Fruit fly (Drosophila melanogaster) whole organism, embryonic: Measurements from ENCODE around the gene Spt7.

Source experiments
- Ada2b ChIP-seq: fragments of 200-800 bp; sonication (Bioruptor generic); IDR thresholded peaks from 2 replicates; pipeline ENCODE4 v1.3.6; 2022; ENCODE audit warnings: missing biosample characterization, missing genetic modification characterization
- Aef1 ChIP-seq: fragments of 200-800 bp; sonication (Bioruptor generic); IDR thresholded peaks from 3 replicates; pipeline ENCODE4 v1.3.6; 2022; ENCODE audit warnings: missing biosample characterization, missing genetic modification characterization
- Asciz ChIP-seq: fragments of 200-800 bp; sonication (Bioruptor generic); optimal IDR thresholded peaks from 2 replicates; lab custom pipeline; 2017; ENCODE audit warnings: missing biosample characterization, mild to moderate bottlenecking, missing genetic modification characterization, missing genetic modification reagents
- Atf6 ChIP-seq: fragments of 200-800 bp; sonication (Bioruptor generic); IDR thresholded peaks from 2 replicates; pipeline ENCODE4 v1.3.6; 2022; ENCODE audit warnings: missing biosample characterization, missing genetic modification characterization
- Bteb2 ChIP-seq: fragments of 200-800 bp; sonication (Bioruptor generic); optimal IDR thresholded peaks from 2 replicates; lab custom pipeline; 2016; ENCODE audit warnings: missing biosample characterization, missing genetic modification characterization
- CG10565 ChIP-seq: fragments of 200-800 bp; sonication (Bioruptor generic); optimal IDR thresholded peaks from 3 replicates; lab custom pipeline; 2016; ENCODE audit warnings: missing biosample characterization, mild to moderate bottlenecking, missing genetic modification characterization
- CG11456 ChIP-seq: fragments of 200-800 bp; sonication (Bioruptor generic); IDR thresholded peaks from 3 replicates; pipeline ENCODE4 v1.3.6; 2022; ENCODE audit warnings: missing biosample characterization, missing genetic modification characterization
- CG12659 ChIP-seq: fragments of 200-800 bp; sonication (Bioruptor generic); optimal IDR thresholded peaks from 3 replicates; lab custom pipeline; 2017; ENCODE audit warnings: mild to moderate bottlenecking, missing biosample characterization, missing genetic modification reagents, missing genetic modification characterization
- CG12744 ChIP-seq: fragments of 200-800 bp; sonication (Bioruptor generic); optimal IDR thresholded peaks from 2 replicates; lab custom pipeline; 2016; ENCODE audit warnings: missing biosample characterization, missing genetic modification characterization
- CG13424 ChIP-seq: fragments of 200-800 bp; sonication (Bioruptor generic); optimal IDR thresholded peaks from 2 replicates; lab custom pipeline; 2019; ENCODE audit warnings: missing biosample characterization, mild to moderate bottlenecking, missing genetic modification characterization, moderate library complexity
- CG14667 ChIP-seq: fragments of 200-800 bp; sonication (Bioruptor generic); IDR thresholded peaks from 2 replicates; pipeline ENCODE4 v1.3.6; 2022; ENCODE audit warnings: missing biosample characterization, missing genetic modification characterization
- CG15479 ChIP-seq: fragments of 200-800 bp; sonication (Bioruptor generic); optimal IDR thresholded peaks from 3 replicates; lab custom pipeline; 2019; ENCODE audit warnings: missing biosample characterization, mild to moderate bottlenecking, missing genetic modification characterization, moderate library complexity
- CG15514 ChIP-seq: fragments of 200-800 bp; sonication (Bioruptor generic); optimal IDR thresholded peaks from 3 replicates; lab custom pipeline; 2017; ENCODE audit warnings: missing biosample characterization, missing genetic modification characterization, mild to moderate bottlenecking, moderate library complexity, missing genetic modification reagents
- CG1602 ChIP-seq: fragments of 200-800 bp; sonication (Bioruptor generic); optimal IDR thresholded peaks from 3 replicates; lab custom pipeline; 2016; ENCODE audit warnings: missing biosample characterization, missing genetic modification characterization
- CG16863 ChIP-seq: fragments of 200-800 bp; sonication (Bioruptor generic); optimal IDR thresholded peaks from 3 replicates; lab custom pipeline; 2016; ENCODE audit warnings: missing biosample characterization, missing genetic modification characterization
- CG17359 ChIP-seq: fragments of 200-800 bp; sonication (Bioruptor generic); optimal IDR thresholded peaks from 3 replicates; lab custom pipeline; 2018; ENCODE audit warnings: missing biosample characterization, mild to moderate bottlenecking, missing genetic modification characterization, moderate library complexity
- CG2875 ChIP-seq: fragments of 200-800 bp; sonication (Bioruptor generic); optimal IDR thresholded peaks from 2 replicates; lab custom pipeline; 2017; ENCODE audit warnings: missing biosample characterization, mild to moderate bottlenecking, missing genetic modification characterization, missing genetic modification reagents
- CG30431 ChIP-seq: fragments of 200-800 bp; sonication (Bioruptor generic); optimal IDR thresholded peaks from 2 replicates; lab custom pipeline; 2017; ENCODE audit warnings: missing biosample characterization, missing genetic modification characterization
- CG31388 ChIP-seq: fragments of 200-800 bp; sonication (Bioruptor generic); optimal IDR thresholded peaks from 2 replicates; lab custom pipeline; 2016; ENCODE audit warnings: missing biosample characterization, missing genetic modification characterization
- CG4282 ChIP-seq: fragments of 200-800 bp; sonication (Bioruptor generic); optimal IDR thresholded peaks from 2 replicates; lab custom pipeline; 2016; ENCODE audit warnings: missing biosample characterization, missing genetic modification characterization
- CG4360 ChIP-seq: fragments of 200-800 bp; sonication (Bioruptor generic); IDR thresholded peaks from 2 replicates; pipeline ENCODE4 v1.3.6; 2022; ENCODE audit warnings: missing biosample characterization, missing genetic modification characterization
- CG5180 ChIP-seq: fragments of 200-800 bp; sonication (Bioruptor generic); optimal IDR thresholded peaks from 3 replicates; lab custom pipeline; 2017; ENCODE audit warnings: missing biosample characterization, missing genetic modification characterization, mild to moderate bottlenecking, moderate library complexity, missing genetic modification reagents
- CG6765 ChIP-seq: fragments of 200-800 bp; sonication (Bioruptor generic); optimal IDR thresholded peaks from 3 replicates; lab custom pipeline; 2017; ENCODE audit warnings: missing biosample characterization, mild to moderate bottlenecking, missing genetic modification characterization
- Camta ChIP-seq: fragments of 200-800 bp; sonication (Bioruptor generic); optimal IDR thresholded peaks from 2 replicates; lab custom pipeline; 2016; ENCODE audit warnings: missing biosample characterization, missing genetic modification characterization
- CoRest ChIP-seq: fragments of 200-800 bp; sonication (Bioruptor generic); optimal IDR thresholded peaks from 3 replicates; lab custom pipeline; 2018; ENCODE audit warnings: missing biosample characterization, mild to moderate bottlenecking, missing genetic modification characterization, moderate library complexity
- Dbx ChIP-seq: fragments of 200-800 bp; sonication (Bioruptor generic); IDR thresholded peaks from 3 replicates; pipeline ENCODE4 v1.3.6; 2022; ENCODE audit warnings: missing biosample characterization, missing genetic modification characterization
- Dip2 ChIP-seq: fragments of 200-800 bp; sonication (Bioruptor generic); IDR thresholded peaks from 2 replicates; pipeline ENCODE4 v1.3.6; 2022; ENCODE audit warnings: missing biosample characterization, missing genetic modification characterization
- Dip3 ChIP-seq: fragments of 200-800 bp; sonication (Bioruptor generic); optimal IDR thresholded peaks from 3 replicates; lab custom pipeline; 2016; ENCODE audit warnings: missing biosample characterization, missing genetic modification characterization
- Gsc ChIP-seq: fragments of 200-800 bp; sonication (Bioruptor generic); IDR thresholded peaks from 2 replicates; pipeline ENCODE4 v1.3.6; 2022; ENCODE audit warnings: missing biosample characterization, missing genetic modification characterization
- Hr3 ChIP-seq: fragments of 200-800 bp; sonication (Bioruptor generic); optimal IDR thresholded peaks from 3 replicates; lab custom pipeline; 2016; ENCODE audit warnings: missing biosample characterization, missing genetic modification characterization
- Hr39 ChIP-seq: fragments of >200 bp; optimal IDR thresholded peaks from 2 replicates; lab custom pipeline; 2017
- Hsf ChIP-seq: fragments of 200-800 bp; sonication (Bioruptor generic); optimal IDR thresholded peaks from 3 replicates; lab custom pipeline; 2016; ENCODE audit warnings: missing biosample characterization, missing genetic modification characterization
- Jarid2 ChIP-seq: fragments of 200-800 bp; sonication (Bioruptor generic); optimal IDR thresholded peaks from 3 replicates; lab custom pipeline; 2017; ENCODE audit warnings: mild to moderate bottlenecking, missing biosample characterization, missing genetic modification reagents, missing genetic modification characterization
- Lpt ChIP-seq: fragments of >200 bp; optimal IDR thresholded peaks from 2 replicates; lab custom pipeline; 2018; ENCODE audit warnings: missing biosample characterization, missing genetic modification characterization
- MESR4 ChIP-seq: fragments of 200-800 bp; sonication (Bioruptor generic); optimal IDR thresholded peaks from 2 replicates; lab custom pipeline; 2018; ENCODE audit warnings: missing biosample characterization, mild to moderate bottlenecking, missing genetic modification characterization, moderate library complexity
- Mes4 ChIP-seq: fragments of 200-800 bp; sonication (Bioruptor generic); optimal IDR thresholded peaks from 2 replicates; lab custom pipeline; 2016; ENCODE audit warnings: missing biosample characterization, missing genetic modification characterization
- NK7.1 ChIP-seq: fragments of 200-800 bp; sonication (Bioruptor generic); optimal IDR thresholded peaks from 3 replicates; lab custom pipeline; 2016; ENCODE audit warnings: missing biosample characterization, missing genetic modification characterization
- Nf-YC ChIP-seq: fragments of 200-800 bp; optimal IDR thresholded peaks from 3 replicates; lab custom pipeline; 2019; ENCODE audit warnings: missing biosample characterization, mild to moderate bottlenecking, missing genetic modification characterization, moderate library complexity
- Ptx1 ChIP-seq: fragments of 200-800 bp; sonication (Bioruptor generic); IDR thresholded peaks from 2 replicates; pipeline ENCODE4 v1.3.6; 2022; ENCODE audit warnings: missing biosample characterization, missing genetic modification characterization
- ara ChIP-seq: fragments of 200-800 bp; sonication (Bioruptor generic); IDR thresholded peaks from 2 replicates; pipeline ENCODE4 v1.3.6; 2022; ENCODE audit warnings: missing biosample characterization, missing genetic modification characterization
- btn ChIP-seq: fragments of 200-800 bp; sonication (Bioruptor generic); optimal IDR thresholded peaks from 2 replicates; lab custom pipeline; 2016; ENCODE audit warnings: missing biosample characterization, missing genetic modification characterization
- ci ChIP-seq: fragments of 200-800 bp; sonication (Bioruptor generic); IDR thresholded peaks from 3 replicates; pipeline ENCODE4 v1.3.6; 2022; ENCODE audit warnings: missing biosample characterization, missing genetic modification characterization
- eve ChIP-seq, 2 experiments: fragments of >200 bp; optimal IDR thresholded peaks; 2 replicates each; lab custom pipeline; 2017; ENCODE audit warnings: missing biosample characterization in 2 of 2, missing genetic modification characterization in 2 of 2
- grn ChIP-seq: fragments of 200-800 bp; sonication (Bioruptor generic); optimal IDR thresholded peaks from 3 replicates; lab custom pipeline; 2017; ENCODE audit warnings: missing biosample characterization, missing genetic modification characterization
- ind ChIP-seq: fragments of 200-800 bp; sonication (Bioruptor generic); optimal IDR thresholded peaks from 3 replicates; lab custom pipeline; 2016; ENCODE audit warnings: missing biosample characterization, missing genetic modification characterization
- phol ChIP-seq: fragments of 200-800 bp; sonication (Bioruptor generic); optimal IDR thresholded peaks from 3 replicates; lab custom pipeline; 2018; ENCODE audit warnings: missing biosample characterization, mild to moderate bottlenecking, missing genetic modification characterization, moderate library complexity
- sug ChIP-seq: fragments of 200-800 bp; optimal IDR thresholded peaks from 2 replicates; lab custom pipeline; 2019; ENCODE audit warnings: missing biosample characterization, mild to moderate bottlenecking, missing genetic modification characterization, moderate library complexity
- tio ChIP-seq: fragments of 200-800 bp; sonication (Bioruptor generic); optimal IDR thresholded peaks from 2 replicates; lab custom pipeline; 2017; ENCODE audit warnings: missing biosample characterization, missing genetic modification characterization, inconsistent platforms
- tll ChIP-seq, 2 experiments: fragments of 200-800 bp in 1 of 2; fragments of >200 bp in 1 of 2; sonication (Bioruptor generic) in 1 of 2; optimal IDR thresholded peaks; 2 replicates each; lab custom pipeline; 2017 to 2019; ENCODE audit warnings: missing biosample characterization in 2 of 2, missing genetic modification characterization in 2 of 2, mild to moderate bottlenecking in 1 of 2, moderate library complexity in 1 of 2
- tx ChIP-seq: fragments of 200-800 bp; sonication (Bioruptor generic); optimal IDR thresholded peaks from 2 replicates; lab custom pipeline; 2016; ENCODE audit warnings: missing biosample characterization, missing genetic modification characterization
- vnd ChIP-seq: fragments of 200-800 bp; sonication (Bioruptor generic); IDR thresholded peaks from 3 replicates; pipeline ENCODE4 v1.3.6; 2022; ENCODE audit warnings: missing biosample characterization, missing genetic modification characterization; ENCODE audit not compliant: partially characterized antibody
- wdn ChIP-seq: fragments of 200-800 bp; sonication (Bioruptor generic); IDR thresholded peaks from 2 replicates; pipeline ENCODE4 v1.3.6; 2022; ENCODE audit warnings: missing biosample characterization, missing genetic modification characterization

Gene Spt7

DNA sequence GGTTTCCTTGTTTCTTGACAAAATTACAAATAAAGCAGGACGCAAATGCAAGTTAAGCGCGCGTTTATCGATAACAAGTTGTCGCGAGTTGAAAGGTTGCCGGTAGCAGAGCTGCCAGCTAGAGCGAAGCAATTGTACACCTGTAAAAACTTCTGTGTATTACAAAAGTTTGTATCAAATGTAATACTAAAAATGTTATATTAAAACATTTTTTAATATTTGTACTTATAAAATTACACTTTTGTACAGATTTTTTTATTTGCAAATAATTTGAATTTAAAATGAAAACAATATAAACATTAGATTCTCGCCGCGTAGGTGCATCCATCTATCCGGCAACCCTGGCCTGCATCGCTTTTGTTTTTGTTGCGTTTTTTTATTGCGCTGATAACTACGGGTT is 5.6 kb upstream of the Spt7 start, which contains the start of the genes CG8142 and Ucp4A (continued):
- TF ChIP-seq CG13424 (tag; lab: Kevin White, UChicago) (peak; percentile 96), Dip2 (GFP tag; lab: Robert Waterston, UW) (peak; percentile 51; the same call in 1 of the 2 replicates), btn (GFP tag; lab: Kevin White, UChicago) (no peak), Hsf (GFP tag; lab: Kevin White, UChicago) (peak; percentile 83), CG1602 (peak; percentile 94), CG31388 (GFP tag; lab: Kevin White, UChicago) (peak; percentile 83), Mes4 (peak; percentile 7), grn (GFP tag; lab: Kevin White, UChicago) (peak; percentile 19), tio (peak; percentile 91), Dip3 (GFP tag; lab: Kevin White, UChicago) (peak; percentile 62), MESR4 (GFP tag; lab: Kevin White, UChicago) (no peak), eve (GFP tag; optimal IDR thresholded peaks at IDR 0.05; lab: Kevin White, UChicago) (no peak), Hr3 (GFP tag; lab: Kevin White, UChicago) (peak; percentile 92), sug (peak; percentile 90), Nf-YC (tag; lab: Kevin White, UChicago) (peak; percentile 84), CoRest (peak; percentile 95), CG15479 (GFP tag; lab: Kevin White, UChicago) (no peak), CG14667 (GFP tag; lab: Robert Waterston, UW) (peak; percentile 96), CG16863 (no peak), CG11456 (GFP tag; lab: Robert Waterston, UW) (peak; percentile 93), CG15514 (GFP tag; lab: Kevin White, UChicago) (peak; percentile 85), CG4360 (GFP tag; lab: Robert Waterston, UW) (peak; percentile 76), NK7.1 (GFP tag; lab: Kevin White, UChicago) (no peak), CG4282 (GFP tag; lab: Kevin White, UChicago) (no peak), wdn (GFP tag; lab: Robert Waterston, UW) (peak; percentile 93), Ptx1 (peak; percentile 98), Ada2b (GFP tag; lab: Robert Waterston, UW) (peak; percentile 93), CG17359 (tag; lab: Kevin White, UChicago) (peak; percentile 93), tll (GFP tag; optimal IDR thresholded peaks at IDR 0.05; lab: Kevin White, UChicago) (peak in 1 of 2 experiments; percentile 7), Dbx (peak; percentile 92; the same call in 2 of the 3 replicates), phol (tag; lab: Kevin White, UChicago) (peak; percentile 95), CG2875 (GFP tag; lab: Kevin White, UChicago) (peak; percentile 61), CG6765 (GFP tag; lab: Kevin White, UChicago) (peak; percentile 77), Lpt (GFP tag; lab: Kevin White, UChicago) (no peak), Bteb2 (GFP tag; lab: Kevin White, UChicago) (peak; percentile 35), Aef1 (peak; percentile 96), CG12744 (peak; percentile 37), CG30431 (GFP tag; lab: Kevin White, UChicago) (peak; percentile 87), CG5180 (GFP tag; lab: Kevin White, UChicago) (peak; percentile 62), Camta (GFP tag; lab: Kevin White, UChicago) (peak; percentile 42), Hr39 (no peak), CG12659 (peak; percentile 89), Atf6 (GFP tag; lab: Robert Waterston, UW) (peak; percentile 96), tx (GFP tag; lab: Kevin White, UChicago) (peak; percentile 2), Asciz (GFP tag; lab: Kevin White, UChicago) (peak; percentile 76), Gsc (GFP tag; lab: Robert Waterston, UW) (peak; percentile 88), ci (GFP tag; lab: Robert Waterston, UW) (peak; percentile 93), vnd (GFP tag; lab: Robert Waterston, UW) (no peak), Jarid2 (GFP tag; lab: Kevin White, UChicago) (no peak), CG10565 (GFP tag; lab: Kevin White, UChicago) (peak; percentile 23), ind (GFP tag; lab: Kevin White, UChicago) (peak; percentile 93), ara (GFP tag; lab: Robert Waterston, UW) (peak; percentile 96)
